In the genomic region with DNA sequence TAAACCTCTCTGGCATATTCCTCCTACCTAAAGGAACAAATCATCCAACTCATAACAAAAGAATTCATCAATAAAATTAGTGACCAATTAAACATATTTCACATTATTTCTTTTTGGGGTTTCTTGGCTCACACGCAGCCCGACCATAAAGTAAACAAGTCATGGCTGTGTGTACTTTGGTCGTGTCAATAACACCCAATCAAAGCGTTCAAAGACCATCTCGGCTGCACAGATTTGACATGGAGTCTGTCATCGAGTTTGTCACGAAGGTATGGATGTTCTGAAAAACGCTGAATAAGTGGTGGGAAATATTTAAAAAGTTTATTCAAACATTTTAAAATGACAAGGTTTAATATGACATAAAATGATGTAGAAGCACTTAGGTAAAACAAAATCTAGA, we compare ENCODE assay signal across 1 fruit fly cellular context.
TF ChIP-seq lines count a peak whose summit lies in the region.

No protein-coding gene starts in this region.

TF ChIP-seq in whole organism, embryonic, 481 proteins besides CTCF, POLR2A, EP300 and RAD21 (continued from another document and continues in another):
- TF ChIP-seq emc (GFP tag; optimal IDR thresholded peaks at IDR 0.05; lab: Kevin White, UChicago): no peak
- no peak for TF ChIP-seq Scr (GFP tag; IDR thresholded peaks at IDR 0.05; lab: Robert Waterston, UW; ENCODE audit: partially characterized antibody)
- TF ChIP-seq CG10366 (GFP tag; IDR thresholded peaks at IDR 0.05; lab: Robert Waterston, UW): peak; percentile 16; the same call in 1 of the 2 replicates
- no peak for TF ChIP-seq run (tag; optimal IDR thresholded peaks at IDR 0.05; lab: Kevin White, UChicago)
- TF ChIP-seq grn (GFP tag; optimal IDR thresholded peaks at IDR 0.05; lab: Kevin White, UChicago): peak; percentile 4
- TF ChIP-seq CG16779 (GFP tag; IDR thresholded peaks at IDR 0.05; lab: Robert Waterston, UW): peak; percentile 59; the same call in 1 of the 2 replicates
- TF ChIP-seq stwl (tag; optimal IDR thresholded peaks at IDR 0.05; lab: Kevin White, UChicago): no peak
- no peak for TF ChIP-seq CG8359 (GFP tag; optimal IDR thresholded peaks at IDR 0.05; lab: Kevin White, UChicago; ENCODE audit: borderline replicate concordance)
- TF ChIP-seq nerfin-2 (GFP tag; IDR thresholded peaks at IDR 0.05; lab: Robert Waterston, UW; ENCODE audit: partially characterized antibody): no peak
- TF ChIP-seq Xbp1 (GFP tag; optimal IDR thresholded peaks at IDR 0.05; lab: Kevin White, UChicago): no peak
- no peak for TF ChIP-seq pb (GFP tag; optimal IDR thresholded peaks at IDR 0.05; lab: Kevin White, UChicago)
- peak; percentile 42 for TF ChIP-seq CG2202 (tag; optimal IDR thresholded peaks at IDR 0.05; lab: Kevin White, UChicago)
- no peak for TF ChIP-seq exex (tag; optimal IDR thresholded peaks at IDR 0.05; lab: Kevin White, UChicago)
- no peak for TF ChIP-seq CG17802 (tag; optimal IDR thresholded peaks at IDR 0.05; lab: Kevin White, UChicago)
- peak; percentile 59; the same call in 1 of the 3 replicates for TF ChIP-seq otp (GFP tag; IDR thresholded peaks at IDR 0.05; lab: Robert Waterston, UW)
- TF ChIP-seq CG31224 (GFP tag; IDR thresholded peaks at IDR 0.05; lab: Robert Waterston, UW): no peak
- peak; percentile 16 for TF ChIP-seq Mes4 (GFP tag; optimal IDR thresholded peaks at IDR 0.05; lab: Kevin White, UChicago)
- TF ChIP-seq CG4424 (GFP tag; optimal IDR thresholded peaks at IDR 0.05; lab: Kevin White, UChicago): no peak
- peak; percentile 3 for TF ChIP-seq CG18619 (GFP tag; optimal IDR thresholded peaks at IDR 0.05; lab: Kevin White, UChicago)
- no peak for TF ChIP-seq usp (GFP tag; optimal IDR thresholded peaks at IDR 0.05; lab: Kevin White, UChicago)
- no peak for TF ChIP-seq lbe (GFP tag; optimal IDR thresholded peaks at IDR 0.05; lab: Kevin White, UChicago)
- peak; percentile 25 for TF ChIP-seq BtbVII (GFP tag; optimal IDR thresholded peaks at IDR 0.05; lab: Kevin White, UChicago)
- no peak for TF ChIP-seq H2.0 (GFP tag; IDR thresholded peaks at IDR 0.05; lab: Robert Waterston, UW)
- no peak for TF ChIP-seq Hr39 (optimal IDR thresholded peaks at IDR 0.05; lab: Kevin White, UChicago)
- no peak for TF ChIP-seq Mrtf (GFP tag; IDR thresholded peaks at IDR 0.05; lab: Robert Waterston, UW)
- 0 out of 3 replicates have a peak, but pooled peaks have one; percentile 20 for TF ChIP-seq dysf (GFP tag; IDR thresholded peaks at IDR 0.05; lab: Robert Waterston, UW)
- no peak for TF ChIP-seq HmgZ (tag; optimal IDR thresholded peaks at IDR 0.05; lab: Kevin White, UChicago)
- no peak for TF ChIP-seq CG34422 (GFP tag; IDR thresholded peaks at IDR 0.05; lab: Robert Waterston, UW)
- no peak for TF ChIP-seq h (optimal IDR thresholded peaks at IDR 0.05; lab: Kevin White, UChicago)
- TF ChIP-seq Optix (GFP tag; IDR thresholded peaks at IDR 0.05; lab: Robert Waterston, UW): no peak
- TF ChIP-seq croc (GFP tag; conservative IDR thresholded peaks at IDR 0.05; lab: Robert Waterston, UW): no peak; the same call in 2 of the 3 replicates
- TF ChIP-seq sens-2 (GFP tag; IDR thresholded peaks at IDR 0.05; lab: Robert Waterston, UW): 0 out of 2 replicates have a peak, but pooled peaks have one; percentile 38
- no peak for TF ChIP-seq CG8924 (tag; optimal IDR thresholded peaks at IDR 0.05; lab: Kevin White, UChicago)
- TF ChIP-seq NK7.1 (GFP tag; optimal IDR thresholded peaks at IDR 0.05; lab: Kevin White, UChicago): no peak
- TF ChIP-seq Lhr (GFP tag; optimal IDR thresholded peaks at IDR 0.05; lab: Kevin White, UChicago): no peak
- peak; percentile 34 for TF ChIP-seq CG8944 (GFP tag; optimal IDR thresholded peaks at IDR 0.05; lab: Kevin White, UChicago)
- TF ChIP-seq HHEX (GFP tag; optimal IDR thresholded peaks at IDR 0.05; lab: Kevin White, UChicago): peak; percentile 47
- TF ChIP-seq Side (GFP tag; optimal IDR thresholded peaks at IDR 0.05; lab: Kevin White, UChicago): peak; percentile 19
- TF ChIP-seq B-H2 (GFP tag; optimal IDR thresholded peaks at IDR 0.05; lab: Kevin White, UChicago): no peak
- TF ChIP-seq CG10654 (GFP tag; optimal IDR thresholded peaks at IDR 0.05; lab: Kevin White, UChicago): peak; percentile 20
- peak; percentile 25 for TF ChIP-seq CG12659 (GFP tag; optimal IDR thresholded peaks at IDR 0.05; lab: Kevin White, UChicago)
- peak; percentile 62; the same call in 1 of the 2 replicates for TF ChIP-seq ara (GFP tag; IDR thresholded peaks at IDR 0.05; lab: Robert Waterston, UW)
- no peak for TF ChIP-seq CG14441 (GFP tag; IDR thresholded peaks at IDR 0.05; lab: Robert Waterston, UW)
- no peak for TF ChIP-seq CG15479 (GFP tag; optimal IDR thresholded peaks at IDR 0.05; lab: Kevin White, UChicago)
- TF ChIP-seq Rx (GFP tag; IDR thresholded peaks at IDR 0.05; lab: Robert Waterston, UW): no peak
- peak; percentile 58 for TF ChIP-seq CG13296 (GFP tag; optimal IDR thresholded peaks at IDR 0.05; lab: Kevin White, UChicago)
- TF ChIP-seq H15 (GFP tag; IDR thresholded peaks at IDR 0.05; lab: Robert Waterston, UW): no peak
- no peak for TF ChIP-seq pzg (GFP tag; optimal IDR thresholded peaks at IDR 0.05; lab: Kevin White, UChicago)
- TF ChIP-seq CG14860 (GFP tag; IDR thresholded peaks at IDR 0.05; lab: Robert Waterston, UW; ENCODE audit: partially characterized antibody): no peak
- TF ChIP-seq D19B (GFP tag; optimal IDR thresholded peaks at IDR 0.05; lab: Kevin White, UChicago): no peak
- no peak for TF ChIP-seq Oli (tag; optimal IDR thresholded peaks at IDR 0.05; lab: Kevin White, UChicago)
- no peak for TF ChIP-seq gsb (GFP tag; IDR thresholded peaks at IDR 0.05; lab: Robert Waterston, UW)
- no peak for TF ChIP-seq zf30C (GFP tag; optimal IDR thresholded peaks at IDR 0.05; lab: Kevin White, UChicago)
- peak; percentile 93 for TF ChIP-seq sens (GFP tag; lab: Kevin White, UChicago)
- no peak for TF ChIP-seq CG16813 (GFP tag; IDR thresholded peaks at IDR 0.05; lab: Robert Waterston, UW; ENCODE audit: partially characterized antibody)
- TF ChIP-seq az2 (GFP tag; optimal IDR thresholded peaks at IDR 0.05; lab: Kevin White, UChicago): no peak
- TF ChIP-seq ind (GFP tag; optimal IDR thresholded peaks at IDR 0.05; lab: Kevin White, UChicago): no peak
- TF ChIP-seq Blimp-1 (GFP tag; optimal IDR thresholded peaks at IDR 0.05; lab: Kevin White, UChicago): peak; percentile 51
- TF ChIP-seq NFAT (GFP tag; IDR thresholded peaks at IDR 0.05; lab: Robert Waterston, UW): no peak
- TF ChIP-seq CG30020 (tag; optimal IDR thresholded peaks at IDR 0.05; lab: Kevin White, UChicago): no peak
- no peak for TF ChIP-seq CG10321 (GFP tag; IDR thresholded peaks at IDR 0.05; lab: Robert Waterston, UW)
- peak; percentile 18 for TF ChIP-seq CG6854 (GFP tag; optimal IDR thresholded peaks at IDR 0.05; lab: Kevin White, UChicago)
- TF ChIP-seq Abd-B (GFP tag; optimal IDR thresholded peaks at IDR 0.05; lab: Kevin White, UChicago): no peak
- peak; percentile 60; the same call in 2 of the 3 replicates for TF ChIP-seq ken (GFP tag; IDR thresholded peaks at IDR 0.05; lab: Robert Waterston, UW)
- peak; percentile 12 for TF ChIP-seq sug (tag; optimal IDR thresholded peaks at IDR 0.05; lab: Kevin White, UChicago)
- TF ChIP-seq CG1792 (GFP tag; optimal IDR thresholded peaks at IDR 0.05; lab: Kevin White, UChicago): peak; percentile 50
- TF ChIP-seq MTF-1 (GFP tag; optimal IDR thresholded peaks at IDR 0.05; lab: Kevin White, UChicago; ENCODE audit: borderline replicate concordance): peak; percentile 41
- peak; percentile 20 for TF ChIP-seq CG7786 (GFP tag; optimal IDR thresholded peaks at IDR 0.05; lab: Kevin White, UChicago)
- TF ChIP-seq CG9609 (GFP tag; optimal IDR thresholded peaks at IDR 0.05; lab: Kevin White, UChicago): no peak
- no peak for TF ChIP-seq salm (tag; optimal IDR thresholded peaks at IDR 0.05; lab: Kevin White, UChicago)
- no peak for TF ChIP-seq odd (GFP tag; optimal IDR thresholded peaks at IDR 0.05; lab: Kevin White, UChicago)
- TF ChIP-seq z (GFP tag; IDR thresholded peaks at IDR 0.05; lab: Robert Waterston, UW): 0 out of 3 replicates have a peak, but pooled peaks have one; percentile 27
- TF ChIP-seq cas (GFP tag; IDR thresholded peaks at IDR 0.05; lab: Robert Waterston, UW): 0 out of 2 replicates have a peak, but pooled peaks have one; percentile 12
- no peak for TF ChIP-seq CG7357 (GFP tag; IDR thresholded peaks at IDR 0.05; lab: Robert Waterston, UW)
- no peak for TF ChIP-seq nom (GFP tag; optimal IDR thresholded peaks at IDR 0.05; lab: Kevin White, UChicago)
- peak; percentile 64 for TF ChIP-seq tio (GFP tag; optimal IDR thresholded peaks at IDR 0.05; lab: Kevin White, UChicago)
- no peak for TF ChIP-seq zen2 (GFP tag; IDR thresholded peaks at IDR 0.05; lab: Robert Waterston, UW; ENCODE audit: partially characterized antibody)
- no peak for TF ChIP-seq CG11560 (tag; IDR thresholded peaks at IDR 0.05; lab: Robert Waterston, UW)
- TF ChIP-seq Asciz (GFP tag; optimal IDR thresholded peaks at IDR 0.05; lab: Kevin White, UChicago): peak; percentile 61
- TF ChIP-seq mirr (GFP tag; optimal IDR thresholded peaks at IDR 0.05; lab: Kevin White, UChicago): peak; percentile 46
- TF ChIP-seq CG4707 (GFP tag; optimal IDR thresholded peaks at IDR 0.05; lab: Kevin White, UChicago): peak; percentile 16
- no peak for TF ChIP-seq CG6272 (GFP tag; IDR thresholded peaks at IDR 0.05; lab: Robert Waterston, UW)
- TF ChIP-seq dmrt99B (tag; optimal IDR thresholded peaks at IDR 0.05; lab: Kevin White, UChicago): peak; percentile 64
- no peak for TF ChIP-seq Sry-δ (GFP tag; optimal IDR thresholded peaks at IDR 0.05; lab: Kevin White, UChicago)
- peak; percentile 66 for TF ChIP-seq CG11504 (tag; optimal IDR thresholded peaks at IDR 0.05; lab: Kevin White, UChicago)
- peak; percentile 17 for TF ChIP-seq CG1602 (GFP tag; optimal IDR thresholded peaks at IDR 0.05; lab: Kevin White, UChicago)
- TF ChIP-seq esg (GFP tag; conservative IDR thresholded peaks at IDR 0.05; lab: Robert Waterston, UW): no peak
- no peak for TF ChIP-seq Meics (GFP tag; optimal IDR thresholded peaks at IDR 0.05; lab: Kevin White, UChicago)
- TF ChIP-seq cad (GFP tag; optimal IDR thresholded peaks at IDR 0.05; lab: Kevin White, UChicago): no peak
- peak; percentile 48 for TF ChIP-seq CG17359 (tag; optimal IDR thresholded peaks at IDR 0.05; lab: Kevin White, UChicago)
- TF ChIP-seq gcm2 (GFP tag; optimal IDR thresholded peaks at IDR 0.05; lab: Kevin White, UChicago): no peak
- TF ChIP-seq CG9932 (GFP tag; IDR thresholded peaks at IDR 0.05; lab: Robert Waterston, UW): peak; percentile 31; the same call in 1 of the 2 replicates
- TF ChIP-seq fd102C (GFP tag; optimal IDR thresholded peaks at IDR 0.05; lab: Kevin White, UChicago): no peak
- TF ChIP-seq ci (GFP tag; IDR thresholded peaks at IDR 0.05; lab: Robert Waterston, UW): peak; percentile 68
- no peak for TF ChIP-seq ERR (GFP tag; optimal IDR thresholded peaks at IDR 0.05; lab: Kevin White, UChicago)
- TF ChIP-seq CG17912 (GFP tag; optimal IDR thresholded peaks at IDR 0.05; lab: Kevin White, UChicago): peak; percentile 70
- TF ChIP-seq HLH4C (GFP tag; IDR thresholded peaks at IDR 0.05; lab: Robert Waterston, UW; ENCODE audit: partially characterized antibody): no peak
- TF ChIP-seq bsh (GFP tag; optimal IDR thresholded peaks at IDR 0.05; lab: Kevin White, UChicago): peak in 1 of 2 experiments; percentile 63
- TF ChIP-seq insv (GFP tag; optimal IDR thresholded peaks at IDR 0.05; lab: Kevin White, UChicago): no peak
- TF ChIP-seq Sry-β (GFP tag; optimal IDR thresholded peaks at IDR 0.05; lab: Kevin White, UChicago): no peak
- TF ChIP-seq CG1233 (GFP tag; optimal IDR thresholded peaks at IDR 0.05; lab: Kevin White, UChicago): peak; percentile 74
- TF ChIP-seq D19A (tag; optimal IDR thresholded peaks at IDR 0.05; lab: Kevin White, UChicago): no peak
- TF ChIP-seq gsb-n (tag; optimal IDR thresholded peaks at IDR 0.05; lab: Kevin White, UChicago): peak; percentile 27
- peak; percentile 27 for TF ChIP-seq CG18262 (tag; optimal IDR thresholded peaks at IDR 0.05; lab: Kevin White, UChicago)
- TF ChIP-seq lab (GFP tag; optimal IDR thresholded peaks at IDR 0.05; lab: Kevin White, UChicago): peak; percentile 76
- peak; percentile 46; the same call in 2 of the 3 replicates for TF ChIP-seq CG11695 (GFP tag; IDR thresholded peaks at IDR 0.05; lab: Robert Waterston, UW)
- TF ChIP-seq cwo (GFP tag; optimal IDR thresholded peaks at IDR 0.05; lab: Kevin White, UChicago): no peak
- peak; percentile 62 for TF ChIP-seq CG11247 (GFP tag; IDR thresholded peaks at IDR 0.05; lab: Robert Waterston, UW)
- TF ChIP-seq fru (optimal IDR thresholded peaks at IDR 0.05; lab: Kevin White, UChicago): no peak
- no peak for TF ChIP-seq CG2120 (GFP tag; optimal IDR thresholded peaks at IDR 0.05; lab: Kevin White, UChicago)
- no peak for TF ChIP-seq CG18476 (GFP tag; optimal IDR thresholded peaks at IDR 0.05; lab: Kevin White, UChicago)
- no peak for TF ChIP-seq CG9215 (GFP tag; IDR thresholded peaks at IDR 0.05; lab: Robert Waterston, UW)
- TF ChIP-seq Mad (GFP tag; optimal IDR thresholded peaks at IDR 0.05; lab: Kevin White, UChicago): no peak
- TF ChIP-seq psq (GFP tag; optimal IDR thresholded peaks at IDR 0.05; lab: Kevin White, UChicago): no peak
- no peak for TF ChIP-seq unc-4 (GFP tag; IDR thresholded peaks at IDR 0.05; lab: Robert Waterston, UW; ENCODE audit: partially characterized antibody)
- no peak for TF ChIP-seq crp (GFP tag; optimal IDR thresholded peaks at IDR 0.05; lab: Kevin White, UChicago)
- TF ChIP-seq CG2712 (tag; optimal IDR thresholded peaks at IDR 0.05; lab: Kevin White, UChicago): peak; percentile 19
- no peak for TF ChIP-seq ems (GFP tag; optimal IDR thresholded peaks at IDR 0.05; lab: Kevin White, UChicago)
- TF ChIP-seq caup (GFP tag; optimal IDR thresholded peaks at IDR 0.05; lab: Kevin White, UChicago; ENCODE audit: severe bottlenecking): peak; percentile 49
- TF ChIP-seq CG5245 (GFP tag; optimal IDR thresholded peaks at IDR 0.05; lab: Kevin White, UChicago): no peak
- no peak for TF ChIP-seq CG10267 (tag; optimal IDR thresholded peaks at IDR 0.05; lab: Kevin White, UChicago)
- no peak for TF ChIP-seq peb (GFP tag; IDR thresholded peaks at IDR 0.05; lab: Robert Waterston, UW)
- no peak for TF ChIP-seq CG10147 (GFP tag; optimal IDR thresholded peaks at IDR 0.05; lab: Kevin White, UChicago)
- no peak for TF ChIP-seq Nf-YA (GFP tag; IDR thresholded peaks at IDR 0.05; lab: Robert Waterston, UW)
- peak; percentile 56 for TF ChIP-seq CG33557 (GFP tag; optimal IDR thresholded peaks at IDR 0.05; lab: Kevin White, UChicago)
- no peak for TF ChIP-seq CG2129 (GFP tag; IDR thresholded peaks at IDR 0.05; lab: Robert Waterston, UW; ENCODE audit: partially characterized antibody)
- no peak for TF ChIP-seq prd (optimal IDR thresholded peaks at IDR 0.05; lab: Kevin White, UChicago)
- 0 out of 3 replicates have a peak, but pooled peaks have one; percentile 44 for TF ChIP-seq prd (GFP tag; IDR thresholded peaks at IDR 0.05; lab: Robert Waterston, UW)
